Fruit fly (Drosophila melanogaster) whole organism, adult: Measurements from ENCODE around the gene CG32249.

Source experiments
- CG11617 ChIP-seq: fragments of 200-800 bp; sonication (Bioruptor generic); optimal IDR thresholded peaks from 2 replicates; lab custom pipeline; 2017; ENCODE audit warnings: mild to moderate bottlenecking, missing biosample characterization, missing genetic modification reagents, missing genetic modification characterization
- CG1620 ChIP-seq: fragments of 200-800 bp; sonication (Bioruptor generic); optimal IDR thresholded peaks from 2 replicates; lab custom pipeline; 2016; ENCODE audit warnings: missing biosample characterization, missing genetic modification characterization
- CG5204 ChIP-seq: fragments of 200-800 bp; sonication (Bioruptor generic); optimal IDR thresholded peaks from 2 replicates; lab custom pipeline; 2016; ENCODE audit warnings: missing biosample characterization, missing genetic modification characterization
- Clk ChIP-seq: fragments of 200-800 bp; sonication (Bioruptor generic); optimal IDR thresholded peaks from 2 replicates; lab custom pipeline; 2017; ENCODE audit warnings: missing biosample characterization, missing genetic modification characterization
- Crg-1 ChIP-seq: fragments of 200-800 bp; sonication (Bioruptor generic); optimal IDR thresholded peaks from 2 replicates; lab custom pipeline; 2016; ENCODE audit warnings: missing biosample characterization, missing genetic modification characterization
- Hr96 ChIP-seq: fragments of 200-800 bp; sonication (Bioruptor generic); optimal IDR thresholded peaks from 2 replicates; lab custom pipeline; 2016; ENCODE audit warnings: missing biosample characterization, missing genetic modification characterization
- kay ChIP-seq: fragments of 200-800 bp; sonication (Bioruptor generic); peaks from one replicate; lab custom pipeline; 2016; ENCODE audit warnings: missing biosample characterization, missing genetic modification characterization, borderline replicate concordance

dm6 chr3L:4472768-4473167 lies 3.0 kb downstream of the CG32249 start, which contains the start of gene CG11349:
- TF ChIP-seq CG5204 (GFP tag; lab: Kevin White, UChicago) (no peak), Hr96 (GFP tag; lab: Kevin White, UChicago) (no peak), Clk (GFP tag; lab: Kevin White, UChicago) (no peak), Crg-1 (GFP tag; lab: Kevin White, UChicago) (no peak), CG11617 (GFP tag; lab: Kevin White, UChicago) (no peak), kay (GFP tag; lab: Kevin White, UChicago) (no peak), CG1620 (no peak)
